Worm (Caenorhabditis elegans) whole organism, late embryonic: ENCODE results near the gene gcy-11.

Source experiments
- C08G9.2 ChIP-seq: sonication (generic microtip); optimal IDR thresholded peaks from 2 replicates; lab custom pipeline; 2016; ENCODE audit warnings: mild to moderate bottlenecking, missing genetic modification characterization, moderate library complexity, missing compliant biosample characterization
- C38D4.7 ChIP-seq: fragments of 200-800 bp; sonication (Bioruptor generic); optimal IDR thresholded peaks from 2 replicates; lab custom pipeline; 2018; ENCODE audit warnings: mild to moderate bottlenecking, missing genetic modification characterization, moderate library complexity, missing compliant biosample characterization
- F13H6.1 ChIP-seq: sonication (generic microtip); optimal IDR thresholded peaks from 2 replicates; lab custom pipeline; 2016; ENCODE audit warnings: missing genetic modification characterization, missing compliant biosample characterization
- K02D7.2 ChIP-seq: sonication (generic microtip); optimal IDR thresholded peaks from 2 replicates; lab custom pipeline; 2017; ENCODE audit warnings: mild to moderate bottlenecking, missing genetic modification characterization, missing compliant biosample characterization
- K09A11.1 ChIP-seq: sonication (generic microtip); optimal IDR thresholded peaks from 2 replicates; lab custom pipeline; 2017; ENCODE audit warnings: antibody characterized with exemption, mild to moderate bottlenecking, missing genetic modification characterization, missing compliant biosample characterization; ENCODE audit not compliant: insufficient read depth
- Y22D7AL.16 ChIP-seq: sonication (generic microtip); optimal IDR thresholded peaks from 2 replicates; lab custom pipeline; 2016; ENCODE audit warnings: missing genetic modification characterization, missing compliant biosample characterization
- ceh-14 ChIP-seq: sonication (generic microtip); optimal IDR thresholded peaks from 2 replicates; lab custom pipeline; 2016; ENCODE audit warnings: missing genotype, missing genetic modification characterization, missing compliant biosample characterization
- ceh-18 ChIP-seq: sonication (generic microtip); optimal IDR thresholded peaks from 2 replicates; lab custom pipeline; 2016; ENCODE audit warnings: missing genetic modification characterization, missing compliant biosample characterization
- ceh-19 ChIP-seq: fragments of 200-800 bp; sonication (Bioruptor generic); optimal IDR thresholded peaks from 2 replicates; lab custom pipeline; 2018; ENCODE audit warnings: mild to moderate bottlenecking, missing genetic modification characterization, missing compliant biosample characterization
- ceh-24 ChIP-seq: sonication (generic microtip); optimal IDR thresholded peaks from 2 replicates; lab custom pipeline; 2016; ENCODE audit warnings: mild to moderate bottlenecking, missing genetic modification characterization, missing compliant biosample characterization
- ceh-34 ChIP-seq: sonication (generic microtip); optimal IDR thresholded peaks from 2 replicates; lab custom pipeline; 2016; ENCODE audit warnings: mild to moderate bottlenecking, missing genetic modification characterization, missing compliant biosample characterization
- ceh-45 ChIP-seq: fragments of 200-800 bp; sonication (Bioruptor generic); IDR thresholded peaks from 2 replicates; pipeline ENCODE4 v1.3.6; 2022; ENCODE audit warnings: missing genetic modification reagents, missing genetic modification characterization, missing compliant biosample characterization
- ceh-48 ChIP-seq: sonication (generic microtip); optimal IDR thresholded peaks from 2 replicates; lab custom pipeline; 2016; ENCODE audit warnings: missing genetic modification characterization, inconsistent platforms, missing compliant biosample characterization
- dmd-4 ChIP-seq: sonication (generic microtip); optimal IDR thresholded peaks from 2 replicates; lab custom pipeline; 2016; ENCODE audit warnings: borderline replicate concordance, missing genetic modification characterization, missing compliant biosample characterization
- dve-1 ChIP-seq: sonication (generic microtip); optimal IDR thresholded peaks from 2 replicates; lab custom pipeline; 2017; ENCODE audit warnings: antibody characterized with exemption, mild to moderate bottlenecking, missing genetic modification characterization, missing compliant biosample characterization
- elt-2 ChIP-seq: sonication (generic microtip); optimal IDR thresholded peaks from 2 replicates; lab custom pipeline; 2016; ENCODE audit warnings: missing genetic modification reagents, missing genetic modification characterization, missing compliant biosample characterization
- ets-4 ChIP-seq: sonication (generic microtip); optimal IDR thresholded peaks from 2 replicates; lab custom pipeline; 2016; ENCODE audit warnings: missing genetic modification characterization, missing compliant biosample characterization
- fax-1 ChIP-seq: sonication (generic microtip); optimal IDR thresholded peaks from 2 replicates; lab custom pipeline; 2016; ENCODE audit warnings: missing genotype, missing genetic modification characterization, missing compliant biosample characterization
- fkh-6 ChIP-seq: sonication (generic microtip); optimal IDR thresholded peaks from 2 replicates; lab custom pipeline; 2016; ENCODE audit warnings: missing genetic modification characterization, missing compliant biosample characterization
- gmeb-2 ChIP-seq: sonication (generic microtip); optimal IDR thresholded peaks from 2 replicates; lab custom pipeline; 2016; ENCODE audit warnings: missing genetic modification characterization, inconsistent platforms, missing compliant biosample characterization
- hlh-30 ChIP-seq: sonication (generic microtip); optimal IDR thresholded peaks from 2 replicates; lab custom pipeline; 2017; ENCODE audit warnings: antibody characterized with exemption, missing genetic modification characterization, missing compliant biosample characterization; ENCODE audit not compliant: insufficient read depth
- hlh-6 ChIP-seq: sonication (generic microtip); optimal IDR thresholded peaks from 2 replicates; lab custom pipeline; 2016; ENCODE audit warnings: missing genotype, missing genetic modification characterization, missing compliant biosample characterization
- lin-11 ChIP-seq: fragments of 200-800 bp; sonication (Bioruptor generic); optimal IDR thresholded peaks from 2 replicates; lab custom pipeline; 2018; ENCODE audit warnings: mild to moderate bottlenecking, missing genetic modification characterization, missing compliant biosample characterization
- mec-3 ChIP-seq: sonication (generic microtip); optimal IDR thresholded peaks from 2 replicates; lab custom pipeline; 2016; ENCODE audit warnings: borderline replicate concordance, missing genetic modification characterization, missing compliant biosample characterization
- nfya-1 ChIP-seq: sonication (generic microtip); optimal IDR thresholded peaks from 2 replicates; lab custom pipeline; 2017; ENCODE audit warnings: missing genetic modification characterization, mild to moderate bottlenecking, missing compliant biosample characterization, antibody characterized with exemption, moderate library complexity
- npax-4 ChIP-seq: sonication (generic microtip); optimal IDR thresholded peaks from 2 replicates; lab custom pipeline; 2016; ENCODE audit warnings: missing genetic modification characterization, missing compliant biosample characterization
- pat-9 ChIP-seq: fragments of 200-800 bp; sonication (Bioruptor generic); optimal IDR thresholded peaks from 2 replicates; lab custom pipeline; 2018; ENCODE audit warnings: mild to moderate bottlenecking, missing genetic modification characterization, moderate library complexity, missing compliant biosample characterization
- pax-1 ChIP-seq: fragments of 150-350 bp; optimal IDR thresholded peaks from 2 replicates; lab custom pipeline; 2014; ENCODE audit warnings: missing biosample characterization, missing genetic modification characterization
- pha-4 ChIP-seq: fragments of 150-350 bp; optimal IDR thresholded peaks from 2 replicates; lab custom pipeline; 2018; ENCODE audit warnings: missing biosample characterization, missing genetic modification reagents, missing genetic modification characterization
- ref-2 ChIP-seq: sonication (generic microtip); optimal IDR thresholded peaks from 2 replicates; lab custom pipeline; 2016; ENCODE audit warnings: missing genetic modification characterization, missing compliant biosample characterization
- sox-2 ChIP-seq: fragments of 200-800 bp; sonication (Bioruptor generic); IDR thresholded peaks from 2 replicates; pipeline ENCODE4 v1.3.6; 2022; ENCODE audit warnings: missing genetic modification reagents, missing genetic modification characterization, missing compliant biosample characterization
- sox-4 ChIP-seq: sonication (generic microtip); optimal IDR thresholded peaks from 2 replicates; lab custom pipeline; 2017; ENCODE audit warnings: mild to moderate bottlenecking, missing genetic modification characterization, inconsistent platforms, missing compliant biosample characterization
- syd-9 ChIP-seq: sonication (generic microtip); optimal IDR thresholded peaks from 2 replicates; lab custom pipeline; 2016; ENCODE audit warnings: mild to moderate bottlenecking, missing genetic modification characterization, moderate library complexity, missing compliant biosample characterization
- tbx-2 ChIP-seq: sonication (generic microtip); optimal IDR thresholded peaks from 2 replicates; lab custom pipeline; 2016; ENCODE audit warnings: missing genetic modification characterization, missing compliant biosample characterization
- tbx-7 ChIP-seq: sonication (generic microtip); optimal IDR thresholded peaks from 2 replicates; lab custom pipeline; 2016; ENCODE audit warnings: missing genotype, missing genetic modification characterization, missing compliant biosample characterization
- ttx-3 ChIP-seq: sonication (generic microtip); optimal IDR thresholded peaks from 2 replicates; lab custom pipeline; 2016; ENCODE audit warnings: missing genetic modification reagents, missing genetic modification characterization, missing compliant biosample characterization
- unc-3 ChIP-seq, 2 experiments: fragments of 200-800 bp in 1 of 2; sonication (Bioruptor generic) in 1 of 2; sonication (generic microtip) in 1 of 2; conservative IDR thresholded peaks in 1 of 2; optimal IDR thresholded peaks in 1 of 2; 2 replicates each; pipeline versions ENCODE4 v1.3.6 to Lab custom; 2016 to 2022; ENCODE audit warnings: missing compliant biosample characterization in 2 of 2, missing genetic modification characterization in 2 of 2, missing genetic modification reagents in 1 of 2
- unc-55 ChIP-seq: sonication (generic microtip); optimal IDR thresholded peaks from 2 replicates; lab custom pipeline; 2017; ENCODE audit warnings: missing biosample characterization, missing genetic modification reagents, missing genetic modification characterization
- unc-86 ChIP-seq: sonication (generic microtip); optimal IDR thresholded peaks from 2 replicates; lab custom pipeline; 2016; ENCODE audit warnings: missing genetic modification characterization, missing compliant biosample characterization
- zip-5 ChIP-seq: sonication (generic microtip); optimal IDR thresholded peaks from 2 replicates; lab custom pipeline; 2016; ENCODE audit warnings: missing genetic modification characterization, missing compliant biosample characterization

The gcy-11 gene

ce11 chrX:17030169-17030914, 25.0 kb downstream of the gcy-11 start, which contains the start of gene ptrn-1 (continued):
- TF ChIP-seq ceh-34 (tag; lab: Kevin White, UChicago): peak; percentile 64
- peak; percentile 46 for TF ChIP-seq ref-2 (tag; lab: Kevin White, UChicago)
- no peak for TF ChIP-seq npax-4
- peak; percentile 39 for TF ChIP-seq dve-1 (tag; lab: Kevin White, UChicago)
- TF ChIP-seq syd-9 (tag; lab: Kevin White, UChicago): peak; percentile 55
- TF ChIP-seq lin-11 (tag; lab: Kevin White, UChicago): no peak
- TF ChIP-seq gmeb-2 (tag; lab: Kevin White, UChicago): peak; percentile 2
- TF ChIP-seq mec-3 (tag; lab: Kevin White, UChicago): no peak
- TF ChIP-seq unc-86: peak; percentile 37
- no peak for TF ChIP-seq unc-3 (GFP tag; conservative IDR thresholded peaks at IDR 0.05; lab: Robert Waterston, UW)
- TF ChIP-seq unc-3 (tag; optimal IDR thresholded peaks at IDR 0.05; lab: Kevin White, UChicago): peak; percentile 67
- TF ChIP-seq fkh-6 (tag; lab: Kevin White, UChicago): no peak
- TF ChIP-seq tbx-2 (tag; lab: Kevin White, UChicago): peak; percentile 65
- no peak for TF ChIP-seq Y22D7AL.16 (tag; lab: Kevin White, UChicago)
- no peak for TF ChIP-seq ceh-45 (GFP tag; lab: Robert Waterston, UW)
- TF ChIP-seq dmd-4: no peak
- peak; percentile 10 for TF ChIP-seq C38D4.7 (GFP tag; lab: Kevin White, UChicago)
- no peak for TF ChIP-seq K09A11.1 (tag; lab: Kevin White, UChicago)
- TF ChIP-seq fax-1 (tag; lab: Kevin White, UChicago): no peak
- TF ChIP-seq ceh-48 (tag; lab: Kevin White, UChicago): peak; percentile 21
- no peak for TF ChIP-seq pha-4 (tag; lab: Kevin White, UChicago)
- no peak for TF ChIP-seq sox-4 (tag; lab: Kevin White, UChicago)
- no peak for TF ChIP-seq F13H6.1 (tag; lab: Kevin White, UChicago)
- no peak for TF ChIP-seq pax-1 (tag; lab: Kevin White, UChicago)
- TF ChIP-seq ceh-18 (tag; lab: Kevin White, UChicago): peak; percentile 83
- TF ChIP-seq ets-4: no peak
- TF ChIP-seq C08G9.2 (tag; lab: Kevin White, UChicago): peak; percentile 57
- TF ChIP-seq ttx-3: peak; percentile 30
- TF ChIP-seq hlh-30 (tag; lab: Kevin White, UChicago): peak; percentile 73
- TF ChIP-seq ceh-24: no peak
- TF ChIP-seq pat-9 (tag; lab: Kevin White, UChicago): peak; percentile 50
- peak; percentile 37 for TF ChIP-seq ceh-14 (tag; lab: Kevin White, UChicago)

ce11 chrX:17020858-17021257, 34.5 kb downstream of the gcy-11 start, which contains the start of gene F35B3.4:
F35B3.4 (minus strand) TSS chrX:17020958.
- TF ChIP-seq sox-2 (GFP tag; lab: Robert Waterston, UW) (no peak), ceh-19 (GFP tag; lab: Kevin White, UChicago) (no peak), ceh-18 (tag; lab: Kevin White, UChicago) (no peak), pat-9 (tag; lab: Kevin White, UChicago) (no peak), hlh-6 (tag; lab: Kevin White, UChicago) (no peak), nfya-1 (no peak), zip-5 (tag; lab: Kevin White, UChicago) (no peak), elt-2 (no peak), ceh-48 (tag; lab: Kevin White, UChicago) (no peak), K02D7.2 (tag; lab: Kevin White, UChicago) (no peak), unc-55 (GFP tag; lab: Kevin White, UChicago) (no peak), C38D4.7 (GFP tag; lab: Kevin White, UChicago) (no peak), tbx-7 (no peak), mec-3 (tag; lab: Kevin White, UChicago) (no peak)
